Worm (Caenorhabditis elegans) whole organism, mixed stage, embryonic: ENCODE measurements around the gene cht-6.

Experiments used
- blmp-1 ChIP-seq: fragments of 150-350 bp; optimal IDR thresholded peaks from 2 replicates; lab custom pipeline; 2014; ENCODE audit warnings: missing biosample characterization, missing genetic modification characterization
- ceh-83 ChIP-seq: fragments of 200-800 bp; sonication (Bioruptor generic); optimal IDR thresholded peaks from 2 replicates; lab custom pipeline; 2018; ENCODE audit warnings: mild to moderate bottlenecking, missing genetic modification characterization, missing compliant biosample characterization
- ces-1 ChIP-seq: fragments of 150-350 bp; optimal IDR thresholded peaks from 2 replicates; lab custom pipeline; 2014; ENCODE audit warnings: missing biosample characterization, missing genetic modification reagents, missing genetic modification characterization
- drap-1 ChIP-seq: fragments of 200-800 bp; sonication (Bioruptor generic); optimal IDR thresholded peaks from 3 replicates; lab custom pipeline; 2018; ENCODE audit warnings: mild to moderate bottlenecking, missing genetic modification characterization, missing compliant biosample characterization
- elt-1 ChIP-seq: sonication (generic microtip); optimal IDR thresholded peaks from 2 replicates; lab custom pipeline; 2017; ENCODE audit warnings: missing genetic modification characterization, mild to moderate bottlenecking, missing compliant biosample characterization, antibody characterized with exemption, moderate library complexity, borderline replicate concordance; ENCODE audit not compliant: insufficient read depth
- elt-3 ChIP-seq: fragments of 150-350 bp; optimal IDR thresholded peaks from 2 replicates; lab custom pipeline; 2014; ENCODE audit warnings: missing biosample characterization, missing genetic modification characterization
- nhr-237 ChIP-seq: fragments of 150-350 bp; optimal IDR thresholded peaks from 2 replicates; lab custom pipeline; 2014; ENCODE audit warnings: missing biosample characterization, missing genetic modification characterization
- unc-62 ChIP-seq: fragments of 150-350 bp; optimal IDR thresholded peaks from 2 replicates; lab custom pipeline; 2014; ENCODE audit warnings: missing biosample characterization, missing genetic modification reagents, missing genetic modification characterization
- ztf-11 ChIP-seq: fragments of 150-350 bp; optimal IDR thresholded peaks from 2 replicates; lab custom pipeline; 2014; ENCODE audit warnings: missing biosample characterization, missing genetic modification characterization

DNA sequence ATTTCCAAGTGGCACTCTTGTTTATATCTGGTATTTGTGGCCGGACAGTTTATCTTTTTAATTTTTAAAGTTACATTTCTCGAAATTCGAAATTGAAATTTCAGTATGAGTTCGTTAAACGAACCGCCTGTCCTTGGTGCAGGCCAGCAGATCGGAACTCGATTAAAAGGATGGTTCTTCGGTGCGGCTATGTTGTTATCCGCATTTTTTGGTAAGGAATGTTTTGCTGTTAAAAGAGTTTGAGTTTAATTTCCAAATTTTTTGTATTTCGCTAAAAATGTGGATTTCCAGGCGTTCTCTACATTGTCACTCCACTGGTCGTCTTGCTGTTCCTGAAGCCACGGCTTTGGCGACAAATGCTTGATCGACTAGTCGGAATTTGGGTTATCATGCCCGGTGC, 38.3 kb downstream of the cht-6 start, which contains the start of gene acl-9:
- TF ChIP-seq unc-62 (no peak), blmp-1 (tag; lab: Kevin White, UChicago) (no peak), elt-1 (tag; lab: Kevin White, UChicago) (no peak), nhr-237 (tag; lab: Kevin White, UChicago) (no peak), ceh-83 (GFP tag; lab: Kevin White, UChicago) (no peak), ces-1 (GFP tag; lab: Kevin White, UChicago) (no peak), ztf-11 (no peak), drap-1 (no peak), elt-3 (tag; lab: Kevin White, UChicago) (no peak)
